Worm (Caenorhabditis elegans) whole organism, young adult: ENCODE data around the gene chc-1.

Source experiments
- B0035.1 ChIP-seq: sonication (generic microtip); optimal IDR thresholded peaks from 2 replicates; lab custom pipeline; 2016; ENCODE audit warnings: missing genetic modification characterization, mild to moderate bottlenecking, missing compliant biosample characterization, missing genotype, missing genetic modification reagents
- D2030.7 ChIP-seq: fragments of 200-800 bp; sonication (Bioruptor generic); IDR thresholded peaks from 2 replicates; pipeline ENCODE4 v1.3.6; 2022; ENCODE audit warnings: missing genetic modification reagents, missing genetic modification characterization, missing compliant biosample characterization
- F52B5.7 ChIP-seq: sonication (generic microtip); optimal IDR thresholded peaks from 2 replicates; lab custom pipeline; 2016; ENCODE audit warnings: mild to moderate bottlenecking, missing genetic modification characterization, missing compliant biosample characterization
- F57C9.4 ChIP-seq: sonication (generic microtip); optimal IDR thresholded peaks from 2 replicates; lab custom pipeline; 2017; ENCODE audit warnings: mild to moderate bottlenecking, missing genetic modification characterization, missing compliant biosample characterization
- K11D2.4 ChIP-seq: fragments of 200-800 bp; sonication (Bioruptor generic); IDR thresholded peaks from 2 replicates; pipeline ENCODE4 v1.3.6; 2022; ENCODE audit warnings: missing genetic modification reagents, missing genetic modification characterization, missing compliant biosample characterization
- Y53G8AR.9 ChIP-seq: fragments of 200-800 bp; sonication (Bioruptor generic); conservative IDR thresholded peaks from 2 replicates; pipeline ENCODE4 v1.3.6; 2022; ENCODE audit warnings: missing genetic modification reagents, missing genetic modification characterization, missing compliant biosample characterization
- akir-1 ChIP-seq: fragments of 200-800 bp; sonication (Bioruptor generic); optimal IDR thresholded peaks from 2 replicates; lab custom pipeline; 2018; ENCODE audit warnings: mild to moderate bottlenecking, missing genetic modification characterization, moderate library complexity, missing compliant biosample characterization
- aptf-3 ChIP-seq: fragments of 200-800 bp; sonication (Bioruptor generic); IDR thresholded peaks from 2 replicates; pipeline ENCODE4 v1.3.6; 2022; ENCODE audit warnings: missing genetic modification characterization, missing compliant biosample characterization
- athp-1 ChIP-seq: sonication (generic microtip); optimal IDR thresholded peaks from 2 replicates; lab custom pipeline; 2017; ENCODE audit warnings: mild to moderate bottlenecking, missing genetic modification characterization, missing compliant biosample characterization
- bed-1 ChIP-seq: fragments of 200-800 bp; sonication (Bioruptor generic); IDR thresholded peaks from 2 replicates; pipeline ENCODE4 v1.3.6; 2022; ENCODE audit warnings: missing genetic modification reagents, missing genetic modification characterization, missing compliant biosample characterization
- bed-2 ChIP-seq: fragments of 200-800 bp; sonication (Bioruptor generic); IDR thresholded peaks from 2 replicates; pipeline ENCODE4 v1.3.6; 2022; ENCODE audit warnings: missing genetic modification reagents, missing genetic modification characterization, missing compliant biosample characterization
- cebp-1 ChIP-seq, 2 experiments: fragments of 200-800 bp in 1 of 2; sonication (Bioruptor generic) in 1 of 2; sonication (generic microtip) in 1 of 2; IDR thresholded peaks in 1 of 2; optimal IDR thresholded peaks in 1 of 2; 2 replicates each; pipeline versions ENCODE4 v1.3.6 to Lab custom; 2017 to 2022; ENCODE audit warnings: missing compliant biosample characterization in 2 of 2, missing genetic modification characterization in 2 of 2, mild to moderate bottlenecking in 1 of 2, missing genetic modification reagents in 1 of 2, moderate library complexity in 1 of 2
- ceh-100 ChIP-seq: fragments of 200-800 bp; sonication (Bioruptor generic); IDR thresholded peaks from 2 replicates; pipeline ENCODE4 v1.3.6; 2022; ENCODE audit warnings: missing genetic modification reagents, missing genetic modification characterization, missing compliant biosample characterization
- ceh-40 ChIP-seq: fragments of 200-800 bp; sonication (Bioruptor generic); IDR thresholded peaks from 2 replicates; pipeline ENCODE4 v1.3.6; 2022; ENCODE audit warnings: missing genetic modification characterization, missing compliant biosample characterization
- ceh-58 ChIP-seq: fragments of 200-800 bp; sonication (Bioruptor generic); IDR thresholded peaks from 2 replicates; pipeline ENCODE4 v1.3.6; 2022; ENCODE audit warnings: missing genetic modification characterization, missing compliant biosample characterization
- chd-7 ChIP-seq: sonication (generic microtip); optimal IDR thresholded peaks from 2 replicates; lab custom pipeline; 2016; ENCODE audit warnings: mild to moderate bottlenecking, missing genetic modification characterization, moderate library complexity, missing compliant biosample characterization
- die-1 ChIP-seq: sonication (generic microtip); optimal IDR thresholded peaks from 2 replicates; lab custom pipeline; 2016; ENCODE audit warnings: missing genotype, mild to moderate bottlenecking, missing genetic modification characterization, missing compliant biosample characterization
- dpff-1 ChIP-seq: sonication (generic microtip); optimal IDR thresholded peaks from 2 replicates; lab custom pipeline; 2017; ENCODE audit warnings: mild to moderate bottlenecking, missing genetic modification characterization, missing compliant biosample characterization
- egl-44 ChIP-seq: fragments of 200-800 bp; sonication (Bioruptor generic); IDR thresholded peaks from 2 replicates; pipeline ENCODE4 v1.3.6; 2022; ENCODE audit warnings: missing genetic modification reagents, missing genetic modification characterization, missing compliant biosample characterization
- hlh-12 ChIP-seq: sonication (generic microtip); optimal IDR thresholded peaks from 2 replicates; lab custom pipeline; 2016; ENCODE audit warnings: missing genetic modification characterization, missing compliant biosample characterization
- hmg-1.2 ChIP-seq: fragments of 200-800 bp; sonication (Bioruptor generic); IDR thresholded peaks from 2 replicates; pipeline ENCODE4 v1.3.6; 2022; ENCODE audit warnings: missing genetic modification reagents, missing genetic modification characterization, missing compliant biosample characterization
- hmg-20 ChIP-seq: fragments of 200-800 bp; sonication (Bioruptor generic); IDR thresholded peaks from 2 replicates; pipeline ENCODE4 v1.3.6; 2022; ENCODE audit warnings: missing genetic modification reagents, missing genetic modification characterization, missing compliant biosample characterization
- hrde-1 ChIP-seq: sonication (generic microtip); optimal IDR thresholded peaks from 2 replicates; lab custom pipeline; 2016; ENCODE audit warnings: missing genetic modification characterization, mild to moderate bottlenecking, missing compliant biosample characterization, moderate library complexity, missing genotype, missing genetic modification reagents, borderline replicate concordance
- let-526 ChIP-seq: fragments of 200-800 bp; sonication (Bioruptor generic); IDR thresholded peaks from 2 replicates; pipeline ENCODE4 v1.3.6; 2022; ENCODE audit warnings: missing genetic modification reagents, missing genetic modification characterization, missing compliant biosample characterization
- lin-54 ChIP-seq: fragments of 200-800 bp; sonication (Bioruptor generic); optimal IDR thresholded peaks from 2 replicates; lab custom pipeline; 2018; ENCODE audit warnings: mild to moderate bottlenecking, missing genetic modification characterization, missing compliant biosample characterization
- lsl-1 ChIP-seq: fragments of 200-800 bp; sonication (Bioruptor generic); optimal IDR thresholded peaks from 2 replicates; lab custom pipeline; 2018; ENCODE audit warnings: mild to moderate bottlenecking, missing genetic modification characterization, moderate library complexity, missing compliant biosample characterization
- madf-3 ChIP-seq: fragments of 200-800 bp; sonication (Bioruptor generic); IDR thresholded peaks from 2 replicates; pipeline ENCODE4 v1.3.6; 2022; ENCODE audit warnings: missing genetic modification reagents, missing genetic modification characterization, missing compliant biosample characterization
- nfya-1 ChIP-seq: sonication (generic microtip); optimal IDR thresholded peaks from 2 replicates; lab custom pipeline; 2017; ENCODE audit warnings: antibody characterized with exemption, missing compliant biosample characterization, missing genetic modification characterization, borderline replicate concordance; ENCODE audit not compliant: insufficient read depth
- nhr-120 ChIP-seq: fragments of 200-800 bp; sonication (Bioruptor generic); IDR thresholded peaks from 2 replicates; pipeline ENCODE4 v1.3.6; 2022; ENCODE audit warnings: missing genetic modification characterization, missing compliant biosample characterization
- rcor-1 ChIP-seq: fragments of 200-800 bp; sonication (Bioruptor generic); IDR thresholded peaks from 2 replicates; pipeline ENCODE4 v1.3.6; 2022; ENCODE audit warnings: missing genetic modification reagents, missing genetic modification characterization, missing compliant biosample characterization
- rec-8 ChIP-seq, 2 experiments: sonication (generic microtip); optimal IDR thresholded peaks; 2 replicates each; lab custom pipeline; 2016; ENCODE audit warnings: mild to moderate bottlenecking in 2 of 2, missing genetic modification characterization in 2 of 2, missing genetic modification reagents in 2 of 2, missing genotype in 2 of 2, missing biosample characterization in 1 of 2, missing compliant biosample characterization in 1 of 2, moderate library complexity in 1 of 2
- repo-1 ChIP-seq: sonication (generic microtip); optimal IDR thresholded peaks from 2 replicates; lab custom pipeline; 2017; ENCODE audit warnings: mild to moderate bottlenecking, missing genetic modification characterization, missing compliant biosample characterization
- sdz-38 ChIP-seq: sonication (generic microtip); optimal IDR thresholded peaks from 2 replicates; lab custom pipeline; 2016; ENCODE audit warnings: missing genotype, missing genetic modification characterization, missing compliant biosample characterization
- sea-2 ChIP-seq: fragments of 200-800 bp; sonication (Bioruptor generic); IDR thresholded peaks from 2 replicates; pipeline ENCODE4 v1.3.6; 2022; ENCODE audit warnings: missing genetic modification characterization, missing compliant biosample characterization
- snpc-4 ChIP-seq, 5 experiments: fragments of 150-350 bp in 1 of 5; sonication (generic microtip) in 4 of 5; optimal IDR thresholded peaks; 2 replicates each; lab custom pipeline; 2014 to 2018; ENCODE audit warnings: missing genetic modification characterization in 5 of 5, missing biosample characterization in 3 of 5, antibody characterized with exemption in 2 of 5, mild to moderate bottlenecking in 2 of 5, missing compliant biosample characterization in 2 of 5, missing genotype in 2 of 5, moderate library complexity in 2 of 5, missing genetic modification reagents in 1 of 5
- tbx-9 ChIP-seq: sonication (generic microtip); optimal IDR thresholded peaks from 2 replicates; lab custom pipeline; 2016; ENCODE audit warnings: borderline replicate concordance, missing genetic modification characterization, inconsistent platforms, missing compliant biosample characterization
- tlf-1 ChIP-seq: fragments of 200-800 bp; sonication (Bioruptor generic); optimal IDR thresholded peaks from 2 replicates; lab custom pipeline; 2018; ENCODE audit warnings: mild to moderate bottlenecking, missing genetic modification characterization, missing compliant biosample characterization
- xnd-1 ChIP-seq: sonication (generic microtip); optimal IDR thresholded peaks from 2 replicates; lab custom pipeline; 2016; ENCODE audit warnings: missing genotype, missing genetic modification reagents, missing genetic modification characterization, missing compliant biosample characterization
- ztf-22 ChIP-seq: fragments of 200-800 bp; sonication (Bioruptor generic); optimal IDR thresholded peaks from 2 replicates; lab custom pipeline; 2018; ENCODE audit warnings: mild to moderate bottlenecking, missing genetic modification characterization, moderate library complexity, missing compliant biosample characterization
- ztf-25 ChIP-seq: fragments of 200-800 bp; sonication (Bioruptor generic); IDR thresholded peaks from 2 replicates; pipeline ENCODE4 v1.3.6; 2022; ENCODE audit warnings: missing genetic modification reagents, missing genetic modification characterization, missing compliant biosample characterization
- ztf-3 ChIP-seq: fragments of 200-800 bp; sonication (Bioruptor generic); optimal IDR thresholded peaks from 2 replicates; lab custom pipeline; 2018; ENCODE audit warnings: mild to moderate bottlenecking, missing genetic modification characterization, missing compliant biosample characterization
- ztf-6 ChIP-seq: fragments of 200-800 bp; sonication (Bioruptor generic); IDR thresholded peaks from 2 replicates; pipeline ENCODE4 v1.3.6; 2022; ENCODE audit warnings: missing genetic modification reagents, missing genetic modification characterization, missing compliant biosample characterization

The chc-1 gene

ce11 chrIII:10214540-10214979 lies 10.9 kb downstream of the chc-1 start (continued):
- TF ChIP-seq dpff-1 (tag; lab: Kevin White, UChicago) (no peak), rec-8 (tag; optimal IDR thresholded peaks at IDR 0.05; lab: Kevin White, UChicago) (no peak), madf-3 (GFP tag; lab: Robert Waterston, UW) (0 out of 2 replicates have a peak, but pooled peaks have one; percentile 45), akir-1 (GFP tag; lab: Kevin White, UChicago) (no peak), snpc-4 (GFP tag; optimal IDR thresholded peaks at IDR 0.05; lab: Kevin White, UChicago) (no peak), snpc-4 (tag; optimal IDR thresholded peaks at IDR 0.05; lab: Kevin White, UChicago) (peak in 3 of 4 experiments; percentile 1 to 54 (median 52)), F52B5.7 (tag; lab: Kevin White, UChicago) (peak; percentile 81), xnd-1 (no peak), rcor-1 (peak; percentile 54), K11D2.4 (GFP tag; lab: Robert Waterston, UW) (0 out of 2 replicates have a peak, but pooled peaks have one; percentile 55), ceh-58 (GFP tag; lab: Robert Waterston, UW) (0 out of 2 replicates have a peak, but pooled peaks have one; percentile 6), ztf-22 (GFP tag; lab: Kevin White, UChicago) (peak; percentile 77), repo-1 (tag; lab: Kevin White, UChicago) (peak; percentile 95), ztf-25 (GFP tag; lab: Robert Waterston, UW) (no peak), D2030.7 (GFP tag; lab: Robert Waterston, UW) (0 out of 2 replicates have a peak, but pooled peaks have one; percentile 29), aptf-3 (no peak), B0035.1 (tag; lab: Kevin White, UChicago) (peak; percentile 83), die-1 (tag; lab: Kevin White, UChicago) (peak; percentile 2), ztf-3 (peak; percentile 80), tbx-9 (tag; lab: Kevin White, UChicago) (no peak), bed-1 (GFP tag; lab: Robert Waterston, UW) (no peak), sdz-38 (no peak), nhr-120 (GFP tag; lab: Robert Waterston, UW) (no peak), lsl-1 (GFP tag; lab: Kevin White, UChicago) (peak; percentile 12), hlh-12 (tag; lab: Kevin White, UChicago) (no peak), ceh-100 (GFP tag; lab: Robert Waterston, UW) (0 out of 2 replicates have a peak, but pooled peaks have one; percentile 20), bed-2 (GFP tag; lab: Robert Waterston, UW) (no peak), nfya-1 (tag; lab: Kevin White, UChicago) (no peak), egl-44 (no peak), hrde-1 (tag; lab: Kevin White, UChicago) (peak; percentile 76), hmg-20 (GFP tag; lab: Robert Waterston, UW) (0 out of 2 replicates have a peak, but pooled peaks have one; percentile 3), athp-1 (tag; lab: Kevin White, UChicago) (peak; percentile 92), lin-54 (peak; percentile 73), ceh-40 (GFP tag; lab: Robert Waterston, UW) (0 out of 2 replicates have a peak, but pooled peaks have one; percentile 38), hmg-1.2 (GFP tag; lab: Robert Waterston, UW) (peak; percentile 55), chd-7 (tag; lab: Kevin White, UChicago) (peak; percentile 89), sea-2 (GFP tag; lab: Robert Waterston, UW) (no peak), let-526 (peak; percentile 87)

ce11 chrIII:10215882-10216281 lies 12.3 kb downstream of the chc-1 start:
- TF ChIP-seq F57C9.4 (tag; lab: Kevin White, UChicago) (no peak), cebp-1 (GFP tag; IDR thresholded peaks at IDR 0.05; lab: Robert Waterston, UW) (no peak), cebp-1 (tag; optimal IDR thresholded peaks at IDR 0.05; lab: Kevin White, UChicago) (no peak), ztf-6 (GFP tag; lab: Robert Waterston, UW) (no peak), tlf-1 (no peak), hlh-12 (tag; lab: Kevin White, UChicago) (no peak), Y53G8AR.9 (GFP tag; lab: Robert Waterston, UW) (no peak)
